Worm (Caenorhabditis elegans) whole organism, young adult: ENCODE data around the gene kin-5.

Experiments
- ama-1 ChIP-seq, 3 experiments: fragments of 150-350 bp in 1 of 3; sonication (generic microtip) in 2 of 3; optimal IDR thresholded peaks; 2 replicates each; lab custom pipeline; 2014 to 2018; ENCODE audit warnings: missing biosample characterization in 2 of 3, missing genetic modification characterization in 2 of 3, missing genetic modification reagents in 2 of 3
- ceh-27 ChIP-seq: fragments of 200-800 bp; sonication (Bioruptor generic); optimal IDR thresholded peaks from 2 replicates; lab custom pipeline; 2018; ENCODE audit warnings: mild to moderate bottlenecking, missing genetic modification characterization, moderate library complexity, missing compliant biosample characterization
- ceh-91 ChIP-seq: fragments of 200-800 bp; sonication (Bioruptor generic); IDR thresholded peaks from 2 replicates; pipeline ENCODE4 v1.3.6; 2022; ENCODE audit warnings: missing genetic modification reagents, missing genetic modification characterization, missing compliant biosample characterization
- dpff-1 ChIP-seq: sonication (generic microtip); optimal IDR thresholded peaks from 2 replicates; lab custom pipeline; 2017; ENCODE audit warnings: mild to moderate bottlenecking, missing genetic modification characterization, missing compliant biosample characterization
- gei-17 ChIP-seq: fragments of 200-800 bp; sonication (Bioruptor generic); optimal IDR thresholded peaks from 2 replicates; lab custom pipeline; 2018; ENCODE audit warnings: mild to moderate bottlenecking, missing genetic modification characterization, missing compliant biosample characterization
- mes-4 ChIP-seq: sonication (generic microtip); optimal IDR thresholded peaks from 2 replicates; lab custom pipeline; 2016; ENCODE audit warnings: missing genotype, missing genetic modification characterization, missing compliant biosample characterization
- repo-1 ChIP-seq: sonication (generic microtip); optimal IDR thresholded peaks from 2 replicates; lab custom pipeline; 2017; ENCODE audit warnings: mild to moderate bottlenecking, missing genetic modification characterization, missing compliant biosample characterization
- snpc-4 ChIP-seq, 5 experiments: fragments of 150-350 bp in 1 of 5; sonication (generic microtip) in 4 of 5; optimal IDR thresholded peaks; 2 replicates each; lab custom pipeline; 2014 to 2018; ENCODE audit warnings: missing genetic modification characterization in 5 of 5, missing biosample characterization in 3 of 5, antibody characterized with exemption in 2 of 5, mild to moderate bottlenecking in 2 of 5, missing compliant biosample characterization in 2 of 5, missing genotype in 2 of 5, moderate library complexity in 2 of 5, missing genetic modification reagents in 1 of 5
- unc-130 ChIP-seq: sonication (generic microtip); optimal IDR thresholded peaks from 2 replicates; lab custom pipeline; 2016; ENCODE audit warnings: missing genetic modification reagents, missing genetic modification characterization, missing compliant biosample characterization

DNA sequence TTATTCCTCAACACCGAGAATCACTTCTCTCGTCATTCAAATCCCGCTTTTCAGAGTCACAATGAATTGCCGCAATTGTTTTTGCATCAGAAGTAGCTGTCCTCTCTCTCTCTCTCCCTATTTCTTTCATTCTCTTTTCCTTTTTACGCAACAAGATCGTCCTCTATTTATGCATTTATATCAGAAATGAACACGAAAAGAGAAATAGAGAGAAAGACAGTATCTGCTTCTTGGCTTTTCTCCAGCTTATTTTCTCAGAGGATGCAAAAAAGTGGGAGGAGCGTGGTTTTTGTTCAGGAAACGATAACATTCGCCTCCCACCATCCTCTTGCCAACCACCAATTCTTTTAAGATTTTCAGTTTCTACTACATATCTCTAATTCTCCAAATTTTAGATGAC is 13.9 kb upstream of the kin-5 start, which contains the start of gene mam-2:
- no peak for TF ChIP-seq repo-1 (tag; lab: Kevin White, UChicago)
- TF ChIP-seq ceh-91 (GFP tag; lab: Robert Waterston, UW): no peak
- no peak for TF ChIP-seq unc-130 (GFP tag; lab: Kevin White, UChicago)
- TF ChIP-seq gei-17 (GFP tag; lab: Kevin White, UChicago): no peak
- no peak for TF ChIP-seq ceh-27 (GFP tag; lab: Kevin White, UChicago)
- TF ChIP-seq ama-1 (optimal IDR thresholded peaks at IDR 0.05; lab: Kevin White, UChicago): no peak
- no peak for TF ChIP-seq ama-1 (GFP tag; optimal IDR thresholded peaks at IDR 0.05; lab: Kevin White, UChicago)
- TF ChIP-seq mes-4 (tag; lab: Kevin White, UChicago): no peak
- TF ChIP-seq snpc-4 (GFP tag; optimal IDR thresholded peaks at IDR 0.05; lab: Kevin White, UChicago): no peak
- TF ChIP-seq snpc-4 (tag; optimal IDR thresholded peaks at IDR 0.05; lab: Kevin White, UChicago): no peak
- no peak for TF ChIP-seq dpff-1 (tag; lab: Kevin White, UChicago)
